Worm (Caenorhabditis elegans): Measurements from ENCODE around the gene F55B11.6.
"Not testable (repeated sequence)": the region's sequence is repeated elsewhere in the genome, so short reads cannot be mapped to it uniquely, and the experiment has no call there.

F55B11.6 gene

DNA sequence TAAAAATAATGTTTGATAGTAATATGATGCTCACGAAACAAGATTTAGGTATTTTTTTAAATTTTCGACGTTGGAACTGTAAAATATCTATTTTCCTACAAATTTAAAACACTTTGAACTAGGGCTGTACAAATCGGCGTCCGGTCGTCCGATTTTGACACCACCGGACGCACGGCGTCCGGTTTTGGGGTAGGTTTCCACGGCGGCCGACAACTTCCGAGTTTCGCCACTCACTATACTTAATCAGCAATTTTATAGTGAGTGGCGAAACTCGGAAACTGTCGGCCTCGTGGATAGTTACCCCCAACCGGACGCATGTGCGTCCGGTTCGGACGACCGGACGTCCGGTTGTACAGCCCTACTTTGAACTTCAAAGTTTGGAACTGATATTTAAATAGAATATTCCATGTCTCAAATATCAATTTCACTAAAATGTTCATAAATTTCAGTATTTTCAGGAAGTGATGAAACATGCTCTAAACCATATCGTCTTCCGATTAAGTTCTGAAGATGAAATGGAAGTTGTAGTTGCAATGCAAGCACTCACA lies 39.7 kb downstream of the F55B11.6 start:
- TF ChIP-seq hmg-4 (GFP tag; optimal IDR thresholded peaks at IDR 0.05) (no peak), tbx-11 (GFP tag; IDR thresholded peaks at IDR 0.05) (no peak), ets-7 (tag; optimal IDR thresholded peaks at IDR 0.05) (no peak), ceh-13 (GFP tag; optimal IDR thresholded peaks at IDR 0.05) (no peak), sea-1 (GFP tag; conservative IDR thresholded peaks at IDR 0.05) (no peak), hnd-1 (tag; optimal IDR thresholded peaks at IDR 0.05) (no peak)

DNA sequence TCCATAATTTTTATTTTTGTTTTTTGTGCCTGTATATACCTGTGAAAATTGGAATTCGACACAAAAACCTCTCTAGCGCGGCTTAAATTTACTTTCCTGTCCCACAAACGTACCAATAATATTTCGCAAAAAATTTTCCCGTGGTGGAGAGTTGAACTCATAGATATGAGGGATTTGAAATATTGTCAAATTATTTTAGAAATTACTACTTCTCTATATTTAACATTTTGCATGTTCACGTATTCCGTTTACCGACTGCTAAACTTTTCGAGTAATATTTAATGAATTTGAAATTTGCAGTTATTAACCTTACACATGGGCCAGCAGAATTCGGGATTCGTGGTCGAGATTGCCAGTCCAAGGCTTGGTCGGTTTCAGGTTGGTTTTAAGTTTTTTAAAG lies 43.2 kb downstream of the F55B11.6 start, which contains the start of gene Y67A10A.7:
Y67A10A.7 (plus strand) TSS at position 301 of the 400 bp plus-strand sequence.
- TF ChIP-seq pes-1, scrt-1, tbx-11 (GFP tag; IDR thresholded peaks at IDR 0.05): not testable (repeated sequence)

DNA sequence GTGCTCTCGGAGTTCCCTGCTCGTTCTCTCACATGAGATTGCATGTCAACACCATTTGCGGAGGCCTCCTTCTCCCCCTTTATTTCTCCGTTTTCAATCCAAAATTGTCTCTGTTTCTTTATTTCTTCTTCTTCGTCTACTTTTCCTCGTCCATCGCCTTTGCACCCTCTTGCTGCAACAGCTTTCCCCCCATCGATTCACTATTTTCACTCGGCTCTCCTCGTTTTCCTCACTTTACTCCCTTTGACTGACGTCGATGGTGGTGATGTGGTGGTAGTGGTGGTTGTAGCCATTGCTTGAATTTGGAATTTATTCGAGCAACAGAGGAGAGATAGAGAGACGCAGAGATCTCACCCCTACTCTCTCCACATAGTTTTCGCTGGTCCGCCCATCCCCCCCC lies 45.4 kb downstream of the F55B11.6 start:
- TF ChIP-seq aly-1 (tag; optimal IDR thresholded peaks at IDR 0.05) (no peak), hmbx-1 (tag; optimal IDR thresholded peaks at IDR 0.05) (no peak), tbx-37 (GFP tag; conservative IDR thresholded peaks at IDR 0.05) (no peak), pes-1 (GFP tag; IDR thresholded peaks at IDR 0.05) (no peak), F13C5.2 (tag; optimal IDR thresholded peaks at IDR 0.05) (no peak), tra-4 (tag; optimal IDR thresholded peaks at IDR 0.05) (no peak), ama-1 (optimal IDR thresholded peaks at IDR 0.05) (no peak), tbx-11 (GFP tag; IDR thresholded peaks at IDR 0.05) (no peak), hmg-4 (GFP tag; optimal IDR thresholded peaks at IDR 0.05) (no peak), ceh-36 (tag; optimal IDR thresholded peaks at IDR 0.05) (no peak), scrt-1 (GFP tag; IDR thresholded peaks at IDR 0.05) (no peak), sea-1 (GFP tag; conservative IDR thresholded peaks at IDR 0.05) (no peak), ets-7 (tag; optimal IDR thresholded peaks at IDR 0.05) (no peak), flt-1 (GFP tag; IDR thresholded peaks at IDR 0.05) (no peak), ceh-13 (GFP tag; optimal IDR thresholded peaks at IDR 0.05) (no peak), B0310.2 (tag; optimal IDR thresholded peaks at IDR 0.05) (no peak), hnd-1 (tag; optimal IDR thresholded peaks at IDR 0.05) (no peak)
